Worm (Caenorhabditis elegans): ENCODE results near the gene ubc-15.
A peak's percentile ranks its signal among the peaks of the same experiment; 100 is the strongest.

The ubc-15 gene

ce11 chrII:2925806-2926558, 12.6 kb upstream of the ubc-15 start:
- TF ChIP-seq unc-62 (GFP tag; optimal IDR thresholded peaks at IDR 0.05 in 1 of 2) (peak in 1 of 2 experiments; percentile 80), unc-62 (tag; optimal IDR thresholded peaks at IDR 0.05) (no peak), vab-7 (GFP tag; IDR thresholded peaks at IDR 0.05) (no peak), set-16 (GFP tag; IDR thresholded peaks at IDR 0.05) (peak; percentile 90), sdz-12 (GFP tag; optimal IDR thresholded peaks at IDR 0.05) (no peak), zfp-3 (GFP tag; conservative IDR thresholded peaks at IDR 0.05) (no peak), dmd-8 (GFP tag; IDR thresholded peaks at IDR 0.05) (no peak), nhr-42 (GFP tag; IDR thresholded peaks at IDR 0.05) (peak; percentile 17; the same call in 1 of the 2 replicates), T20F7.1 (GFP tag; optimal IDR thresholded peaks at IDR 0.05) (no peak), nhr-6 (tag; optimal IDR thresholded peaks at IDR 0.05) (no peak), snpc-4 (tag; optimal IDR thresholded peaks at IDR 0.05) (no peak), ceh-62 (tag; optimal IDR thresholded peaks at IDR 0.05) (no peak), egl-27 (tag; optimal IDR thresholded peaks at IDR 0.05) (no peak), ctbp-1 (GFP tag; IDR thresholded peaks at IDR 0.05) (no peak), cey-2 (tag; optimal IDR thresholded peaks at IDR 0.05; ENCODE audit: borderline replicate concordance, insufficient read depth) (no peak), pha-4 (GFP tag; IDR thresholded peaks at IDR 0.05) (no peak), pha-4 (tag; optimal IDR thresholded peaks at IDR 0.05) (no peak), D1046.2 (GFP tag; IDR thresholded peaks at IDR 0.05) (no peak), lir-3 (tag; optimal IDR thresholded peaks at IDR 0.05) (no peak), daf-8 (GFP tag; IDR thresholded peaks at IDR 0.05) (no peak), rbr-2 (tag; optimal IDR thresholded peaks at IDR 0.05) (no peak), unc-130 (GFP tag; optimal IDR thresholded peaks at IDR 0.05) (no peak)

DNA sequence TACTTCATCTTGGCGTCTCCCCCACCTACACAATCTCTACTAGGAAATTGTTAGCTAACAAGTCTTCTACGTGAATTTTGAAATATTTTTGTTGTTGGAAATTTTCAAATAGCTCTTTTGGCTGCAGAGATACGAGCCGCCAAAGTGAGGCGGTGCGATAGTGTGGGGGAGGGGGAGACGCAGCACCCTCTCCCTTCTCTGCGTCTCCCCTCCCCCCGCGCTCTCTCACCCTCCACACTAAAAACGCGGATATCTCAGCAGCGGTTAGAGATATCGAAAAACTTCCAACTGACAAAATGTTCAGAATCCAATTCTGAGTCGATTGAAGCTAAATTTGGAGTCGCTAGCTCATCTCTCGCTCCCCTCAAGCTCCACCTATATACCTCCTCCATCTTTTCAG, 11.6 kb upstream of the ubc-15 start:
- no peak for TF ChIP-seq nhr-10 (tag; optimal IDR thresholded peaks at IDR 0.05)
- no peak for TF ChIP-seq vab-7 (GFP tag; IDR thresholded peaks at IDR 0.05)
- TF ChIP-seq set-16 (GFP tag; IDR thresholded peaks at IDR 0.05) = peak; percentile 69
- peak; percentile 13 for TF ChIP-seq aha-1 (tag)

- TF ChIP-seq Y5F2A.4 (GFP tag; optimal IDR thresholded peaks at IDR 0.05) (no peak), pqm-1 (tag; optimal IDR thresholded peaks at IDR 0.05) (peak; percentile 5), daf-16 (GFP tag; optimal IDR thresholded peaks at IDR 0.05) (no peak), daf-16 (tag; optimal IDR thresholded peaks at IDR 0.05) (peak; percentile 8), dmd-6 (GFP tag; IDR thresholded peaks at IDR 0.05) (peak; percentile 34; the same call in 1 of the 2 replicates), nhr-10 (tag; optimal IDR thresholded peaks at IDR 0.05) (no peak)
Observed at ce11 chrII:2923617-2924016, 10.2 kb upstream of the ubc-15 start, which contains the start of gene ZK355.2. Gene ZK355.2, plus strand, starts transcription at chrII:2923917.

DNA sequence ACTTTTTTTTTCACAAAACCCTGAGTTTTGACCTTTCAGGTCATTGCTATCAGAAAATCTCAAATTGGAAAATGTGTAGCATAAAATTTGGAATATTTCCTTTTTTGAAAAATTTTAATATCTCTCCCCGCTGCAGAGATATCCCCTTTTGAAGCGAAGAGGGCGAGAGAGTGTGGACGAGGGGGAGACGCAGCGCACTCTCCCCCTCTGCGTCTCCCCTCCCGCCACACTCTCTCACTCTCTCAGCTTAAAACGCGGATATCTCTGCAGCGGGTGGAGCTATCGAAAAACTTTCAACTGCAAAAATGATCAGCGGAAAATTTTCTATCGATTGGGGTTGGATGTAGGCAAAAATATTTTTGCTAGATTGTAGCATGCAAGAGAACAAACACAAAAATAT, 9.4 kb upstream of the ubc-15 start:
- TF ChIP-seq lin-1 (GFP tag; IDR thresholded peaks at IDR 0.05) (0 out of 2 replicates have a peak, but pooled peaks have one; percentile 2), daf-16 (GFP tag; optimal IDR thresholded peaks at IDR 0.05) (no peak), daf-16 (tag; optimal IDR thresholded peaks at IDR 0.05) (no peak), Y48G9A.11 (GFP tag; IDR thresholded peaks at IDR 0.05) (no peak), nhr-77 (tag; optimal IDR thresholded peaks at IDR 0.05) (no peak), set-16 (GFP tag; IDR thresholded peaks at IDR 0.05) (peak; percentile 55), lin-38 (GFP tag; IDR thresholded peaks at IDR 0.05) (0 out of 2 replicates have a peak, but pooled peaks have one; percentile 23), F37D6.2 (tag; optimal IDR thresholded peaks at IDR 0.05) (no peak), Y5F2A.4 (GFP tag; optimal IDR thresholded peaks at IDR 0.05) (no peak), egl-27 (tag; optimal IDR thresholded peaks at IDR 0.05) (no peak), ceh-32 (tag; optimal IDR thresholded peaks at IDR 0.05; ENCODE audit: poor library complexity) (no peak), nhr-237 (tag; optimal IDR thresholded peaks at IDR 0.05) (no peak), F49E8.2 (tag; optimal IDR thresholded peaks at IDR 0.05; ENCODE audit: borderline replicate concordance) (no peak), tra-1 (GFP tag; IDR thresholded peaks at IDR 0.05) (no peak), dmd-6 (GFP tag; IDR thresholded peaks at IDR 0.05) (no peak), dve-1 (tag; optimal IDR thresholded peaks at IDR 0.05; ENCODE audit: insufficient read depth) (no peak)
